Fruit fly (Drosophila melanogaster): Measurements from ENCODE around the gene Pus7.

Pus7 gene

dm6 chr3L:8524816-8525625, 15.2 kb downstream of the Pus7 start, which contains the start of the genes GstO1 and foi (continued):
- TF ChIP-seq CG17829 (tag; optimal IDR thresholded peaks at IDR 0.05) (peak; percentile 68), CG12236 (GFP tag; optimal IDR thresholded peaks at IDR 0.05) (no peak), inv (GFP tag; IDR thresholded peaks at IDR 0.05; ENCODE audit: partially characterized antibody) (peak; percentile 97), C15 (GFP tag; IDR thresholded peaks at IDR 0.05) (no peak), CG2116 (GFP tag; optimal IDR thresholded peaks at IDR 0.05) (peak; percentile 95), dpn (GFP tag; optimal IDR thresholded peaks at IDR 0.05) (peak in 1 of 2 experiments; percentile 19), CG14050 (GFP tag; IDR thresholded peaks at IDR 0.05) (no peak), aop (GFP tag; IDR thresholded peaks at IDR 0.05) (no peak), Sox100B (GFP tag; optimal IDR thresholded peaks at IDR 0.05) (no peak), wek (GFP tag; optimal IDR thresholded peaks at IDR 0.05) (no peak), amos (GFP tag; IDR thresholded peaks at IDR 0.05; ENCODE audit: partially characterized antibody) (peak; percentile 99), Optix (GFP tag; IDR thresholded peaks at IDR 0.05) (no peak), CG8388 (GFP tag; optimal IDR thresholded peaks at IDR 0.05) (no peak), ken (GFP tag; IDR thresholded peaks at IDR 0.05) (0 out of 3 replicates have a peak, but pooled peaks have one; percentile 31), pzg (GFP tag; optimal IDR thresholded peaks at IDR 0.05) (peak; percentile 89), tx (GFP tag; optimal IDR thresholded peaks at IDR 0.05) (no peak), NC2β (GFP tag; optimal IDR thresholded peaks at IDR 0.05) (no peak), Sox102F (GFP tag; optimal IDR thresholded peaks at IDR 0.05) (no peak), ato (GFP tag; IDR thresholded peaks at IDR 0.05; ENCODE audit: partially characterized antibody) (peak; percentile 99), hth (optimal IDR thresholded peaks at IDR 0.05) (no peak), CG10565 (GFP tag; optimal IDR thresholded peaks at IDR 0.05) (no peak), CG3726 (GFP tag; IDR thresholded peaks at IDR 0.05) (no peak), chinmo (GFP tag; IDR thresholded peaks at IDR 0.05; ENCODE audit: partially characterized antibody) (peak; percentile 98), slp2 (GFP tag; optimal IDR thresholded peaks at IDR 0.05) (no peak), CG43689 (GFP tag; IDR thresholded peaks at IDR 0.05) (no peak), insv (GFP tag; optimal IDR thresholded peaks at IDR 0.05) (no peak), wdn (GFP tag; IDR thresholded peaks at IDR 0.05) (no peak), CG18476 (GFP tag; optimal IDR thresholded peaks at IDR 0.05) (no peak), Dp (GFP tag; optimal IDR thresholded peaks at IDR 0.05) (peak; percentile 69), tup (GFP tag; optimal IDR thresholded peaks at IDR 0.05) (no peak), CG12219 (GFP tag; optimal IDR thresholded peaks at IDR 0.05) (no peak), Stat92E (GFP tag; optimal IDR thresholded peaks at IDR 0.05) (no peak), pb (GFP tag; optimal IDR thresholded peaks at IDR 0.05) (peak; percentile 25), ranshi (GFP tag; IDR thresholded peaks at IDR 0.05) (peak; percentile 11; the same call in 1 of the 2 replicates), CG14860 (GFP tag; IDR thresholded peaks at IDR 0.05; ENCODE audit: partially characterized antibody) (peak; percentile 99), zfh1 (GFP tag; IDR thresholded peaks at IDR 0.05) (no peak), CG7786 (GFP tag; optimal IDR thresholded peaks at IDR 0.05) (no peak), chm (GFP tag; IDR thresholded peaks at IDR 0.05) (0 out of 2 replicates have a peak, but pooled peaks have one; percentile 57), Meics (GFP tag; optimal IDR thresholded peaks at IDR 0.05) (peak; percentile 31), CG18262 (tag; optimal IDR thresholded peaks at IDR 0.05) (peak; percentile 32), CG7372 (GFP tag; IDR thresholded peaks at IDR 0.05) (no peak), TFAM (GFP tag; optimal IDR thresholded peaks at IDR 0.05) (no peak), CG6683 (GFP tag; optimal IDR thresholded peaks at IDR 0.05) (no peak), CG15514 (GFP tag; optimal IDR thresholded peaks at IDR 0.05) (peak; percentile 88), CG31224 (GFP tag; IDR thresholded peaks at IDR 0.05) (0 out of 2 replicates have a peak, but pooled peaks have one; percentile 22), CG3163 (GFP tag; optimal IDR thresholded peaks at IDR 0.05) (no peak), CG2712 (tag; optimal IDR thresholded peaks at IDR 0.05) (peak; percentile 64), CG32532 (GFP tag; IDR thresholded peaks at IDR 0.05) (peak; percentile 65; the same call in 1 of the 2 replicates), eve (GFP tag; optimal IDR thresholded peaks at IDR 0.05) (no peak)

Data from whole organism, embryonic.